Worm (Caenorhabditis elegans) whole organism, young adult: ENCODE data around the gene str-141.

Source experiments
- Y53F4B.3 ChIP-seq: fragments of 200-800 bp; sonication (Bioruptor generic); IDR thresholded peaks from 2 replicates; pipeline ENCODE4 v1.3.6; 2022; ENCODE audit warnings: missing genetic modification reagents, missing genetic modification characterization, missing compliant biosample characterization
- akir-1 ChIP-seq: fragments of 200-800 bp; sonication (Bioruptor generic); optimal IDR thresholded peaks from 2 replicates; lab custom pipeline; 2018; ENCODE audit warnings: mild to moderate bottlenecking, missing genetic modification characterization, moderate library complexity, missing compliant biosample characterization
- ama-1 ChIP-seq, 3 experiments: fragments of 150-350 bp in 1 of 3; sonication (generic microtip) in 2 of 3; optimal IDR thresholded peaks; 2 replicates each; lab custom pipeline; 2014 to 2018; ENCODE audit warnings: missing biosample characterization in 2 of 3, missing genetic modification characterization in 2 of 3, missing genetic modification reagents in 2 of 3
- attf-3 ChIP-seq: fragments of 200-800 bp; sonication (Bioruptor generic); conservative IDR thresholded peaks from 2 replicates; pipeline ENCODE4 v1.3.6; 2022; ENCODE audit warnings: missing genetic modification reagents, missing genetic modification characterization, missing compliant biosample characterization
- bed-1 ChIP-seq: fragments of 200-800 bp; sonication (Bioruptor generic); IDR thresholded peaks from 2 replicates; pipeline ENCODE4 v1.3.6; 2022; ENCODE audit warnings: missing genetic modification reagents, missing genetic modification characterization, missing compliant biosample characterization
- fkh-3 ChIP-seq: sonication (generic microtip); optimal IDR thresholded peaks from 2 replicates; lab custom pipeline; 2016; ENCODE audit warnings: mild to moderate bottlenecking, missing genetic modification characterization, missing compliant biosample characterization
- nfya-1 ChIP-seq: sonication (generic microtip); optimal IDR thresholded peaks from 2 replicates; lab custom pipeline; 2017; ENCODE audit warnings: antibody characterized with exemption, missing compliant biosample characterization, missing genetic modification characterization, borderline replicate concordance; ENCODE audit not compliant: insufficient read depth
- nhr-90 ChIP-seq: sonication (generic microtip); optimal IDR thresholded peaks from 2 replicates; lab custom pipeline; 2016; ENCODE audit warnings: missing genotype, mild to moderate bottlenecking, missing genetic modification characterization, missing compliant biosample characterization
- snpc-1.3 ChIP-seq: sonication (generic microtip); optimal IDR thresholded peaks from 2 replicates; lab custom pipeline; 2017; ENCODE audit warnings: missing genetic modification characterization, mild to moderate bottlenecking, missing compliant biosample characterization, antibody characterized with exemption, moderate library complexity, missing genotype, missing genetic modification reagents; ENCODE audit not compliant: insufficient read depth
- snpc-4 ChIP-seq, 5 experiments: fragments of 150-350 bp in 1 of 5; sonication (generic microtip) in 4 of 5; optimal IDR thresholded peaks; 2 replicates each; lab custom pipeline; 2014 to 2018; ENCODE audit warnings: missing genetic modification characterization in 5 of 5, missing biosample characterization in 3 of 5, antibody characterized with exemption in 2 of 5, mild to moderate bottlenecking in 2 of 5, missing compliant biosample characterization in 2 of 5, missing genotype in 2 of 5, moderate library complexity in 2 of 5, missing genetic modification reagents in 1 of 5
- zim-3 ChIP-seq: sonication (generic microtip); optimal IDR thresholded peaks from 2 replicates; lab custom pipeline; 2017; ENCODE audit warnings: mild to moderate bottlenecking, missing genetic modification characterization, moderate library complexity, missing compliant biosample characterization
- ztf-26 ChIP-seq: sonication (generic microtip); optimal IDR thresholded peaks from 2 replicates; lab custom pipeline; 2017; ENCODE audit warnings: missing genetic modification characterization, missing compliant biosample characterization

- TF ChIP-seq akir-1 (GFP tag; lab: Kevin White, UChicago) (no peak), bed-1 (GFP tag; lab: Robert Waterston, UW) (no peak), nhr-90 (tag; lab: Kevin White, UChicago) (no peak), fkh-3 (tag; lab: Kevin White, UChicago) (no peak), ztf-26 (no peak), nfya-1 (tag; lab: Kevin White, UChicago) (no peak), zim-3 (tag; lab: Kevin White, UChicago) (no peak), snpc-4 (GFP tag; optimal IDR thresholded peaks at IDR 0.05; lab: Kevin White, UChicago) (no peak), snpc-4 (tag; optimal IDR thresholded peaks at IDR 0.05; lab: Kevin White, UChicago) (no peak), ama-1 (optimal IDR thresholded peaks at IDR 0.05; lab: Kevin White, UChicago) (no peak), ama-1 (GFP tag; optimal IDR thresholded peaks at IDR 0.05; lab: Kevin White, UChicago) (no peak), attf-3 (GFP tag; lab: Robert Waterston, UW) (no peak), Y53F4B.3 (no peak), snpc-1.3 (tag; lab: Kevin White, UChicago) (no peak)
Measured at ce11 chrV:11311013-11311472, 12.6 kb downstream of the str-141 start, which contains the start of gene T03F7.7.
